Fruit fly (Drosophila melanogaster): ENCODE measurements around the gene wdb.

The wdb gene

dm6 chr3R:27555853-27556252 is 26.2 kb downstream of the wdb start:
- TF ChIP-seq EcR (GFP tag; optimal IDR thresholded peaks at IDR 0.05), result no peak
- TF ChIP-seq Pif1A (GFP tag; optimal IDR thresholded peaks at IDR 0.05), result no peak
- TF ChIP-seq CG32121 (GFP tag; IDR thresholded peaks at IDR 0.05), result no peak
- TF ChIP-seq CG8159 (tag; optimal IDR thresholded peaks at IDR 0.05), result no peak
- no peak for TF ChIP-seq CG13204 (GFP tag; optimal IDR thresholded peaks at IDR 0.05)
- TF ChIP-seq CG14655 (GFP tag; optimal IDR thresholded peaks at IDR 0.05), result no peak
- no peak for TF ChIP-seq CG8301 (tag; optimal IDR thresholded peaks at IDR 0.05)
- no peak for TF ChIP-seq gl (tag; optimal IDR thresholded peaks at IDR 0.05)
- no peak for TF ChIP-seq Ets98B (GFP tag; IDR thresholded peaks at IDR 0.05)
- TF ChIP-seq fd96Ca (GFP tag; IDR thresholded peaks at IDR 0.05), result no peak
- no peak for TF ChIP-seq Pif1B (GFP tag; optimal IDR thresholded peaks at IDR 0.05)

dm6 chr3R:27554964-27555363 is 27.1 kb downstream of the wdb start:
- peak; percentile 88 for TF ChIP-seq fd96Ca (GFP tag; IDR thresholded peaks at IDR 0.05)
- TF ChIP-seq Pif1B (GFP tag; optimal IDR thresholded peaks at IDR 0.05), result peak; percentile 66
- TF ChIP-seq CG14655 (GFP tag; optimal IDR thresholded peaks at IDR 0.05), result peak; percentile 88
- TF ChIP-seq CG12605 (GFP tag; IDR thresholded peaks at IDR 0.05), result peak; percentile 87
- peak; percentile 37 for TF ChIP-seq CG8159 (tag; optimal IDR thresholded peaks at IDR 0.05)
- peak; percentile 41; the same call in 1 of the 2 replicates for TF ChIP-seq rn (GFP tag; IDR thresholded peaks at IDR 0.05)
- TF ChIP-seq Ets98B (GFP tag; IDR thresholded peaks at IDR 0.05), result peak; percentile 91
- no peak for TF ChIP-seq CG13204 (GFP tag; optimal IDR thresholded peaks at IDR 0.05)
- TF ChIP-seq CG4496 (GFP tag; IDR thresholded peaks at IDR 0.05), result peak; percentile 90
- peak; percentile 74 for TF ChIP-seq Pif1A (GFP tag; optimal IDR thresholded peaks at IDR 0.05)
- TF ChIP-seq CG34367 (tag; optimal IDR thresholded peaks at IDR 0.05), result peak; percentile 17
- TF ChIP-seq CG9948 (tag; optimal IDR thresholded peaks at IDR 0.05), result peak; percentile 63
- no peak for TF ChIP-seq D1 (tag; optimal IDR thresholded peaks at IDR 0.05)
- TF ChIP-seq gl (tag; optimal IDR thresholded peaks at IDR 0.05), result no peak
- TF ChIP-seq CG32121 (GFP tag; IDR thresholded peaks at IDR 0.05), result peak; percentile 93
- TF ChIP-seq CG17806 (tag; optimal IDR thresholded peaks at IDR 0.05), result peak; percentile 53
- no peak for TF ChIP-seq EcR (GFP tag; optimal IDR thresholded peaks at IDR 0.05)
- TF ChIP-seq CG8301 (tag; optimal IDR thresholded peaks at IDR 0.05), result peak; percentile 88
- peak; percentile 70 for TF ChIP-seq CG10348 (GFP tag; IDR thresholded peaks at IDR 0.05)
- TF ChIP-seq CG15710 (tag; optimal IDR thresholded peaks at IDR 0.05), result peak; percentile 40
- TF ChIP-seq Snoo (tag; optimal IDR thresholded peaks at IDR 0.05), result no peak

dm6 chr3R:27553921-27554320 is 28.1 kb downstream of the wdb start:
- TF ChIP-seq CG10348 (GFP tag; IDR thresholded peaks at IDR 0.05) (no peak), CG12605 (GFP tag; IDR thresholded peaks at IDR 0.05) (peak; percentile 82), CG8159 (tag; optimal IDR thresholded peaks at IDR 0.05) (peak; percentile 81), fd96Ca (GFP tag; IDR thresholded peaks at IDR 0.05) (peak; percentile 56; the same call in 1 of the 3 replicates), CG32121 (GFP tag; IDR thresholded peaks at IDR 0.05) (peak; percentile 86), Pif1B (GFP tag; optimal IDR thresholded peaks at IDR 0.05) (peak; percentile 72), CG34367 (tag; optimal IDR thresholded peaks at IDR 0.05) (peak; percentile 65), rn (GFP tag; IDR thresholded peaks at IDR 0.05) (peak; percentile 48; the same call in 1 of the 2 replicates), CG9948 (tag; optimal IDR thresholded peaks at IDR 0.05) (peak; percentile 70), CG4496 (GFP tag; IDR thresholded peaks at IDR 0.05) (peak; percentile 89), Ets98B (GFP tag; IDR thresholded peaks at IDR 0.05) (peak; percentile 88), CG13204 (GFP tag; optimal IDR thresholded peaks at IDR 0.05) (no peak), Pif1A (GFP tag; optimal IDR thresholded peaks at IDR 0.05) (peak; percentile 82), D1 (tag; optimal IDR thresholded peaks at IDR 0.05) (no peak), CG14655 (GFP tag; optimal IDR thresholded peaks at IDR 0.05) (no peak), EcR (GFP tag; optimal IDR thresholded peaks at IDR 0.05) (no peak), CG17806 (tag; optimal IDR thresholded peaks at IDR 0.05) (peak; percentile 71), CG8301 (tag; optimal IDR thresholded peaks at IDR 0.05) (peak; percentile 81), CG15710 (tag; optimal IDR thresholded peaks at IDR 0.05) (peak; percentile 73), Snoo (tag; optimal IDR thresholded peaks at IDR 0.05) (peak; percentile 83), gl (tag; optimal IDR thresholded peaks at IDR 0.05) (peak; percentile 10)

dm6 chr3R:27553379-27553778 is 28.7 kb downstream of the wdb start:
- TF ChIP-seq EcR (GFP tag; optimal IDR thresholded peaks at IDR 0.05) (no peak), CG14655 (GFP tag; optimal IDR thresholded peaks at IDR 0.05) (no peak), CG10348 (GFP tag; IDR thresholded peaks at IDR 0.05) (no peak), CG15710 (tag; optimal IDR thresholded peaks at IDR 0.05) (no peak), CG8301 (tag; optimal IDR thresholded peaks at IDR 0.05) (no peak), CG8159 (tag; optimal IDR thresholded peaks at IDR 0.05) (no peak)

dm6 chr3R:27552710-27553109 is 29.3 kb downstream of the wdb start:
- TF ChIP-seq Snoo (tag; optimal IDR thresholded peaks at IDR 0.05) (no peak), CG13204 (GFP tag; optimal IDR thresholded peaks at IDR 0.05) (no peak), CG15710 (tag; optimal IDR thresholded peaks at IDR 0.05) (no peak), CG17806 (tag; optimal IDR thresholded peaks at IDR 0.05) (no peak), CG12605 (GFP tag; IDR thresholded peaks at IDR 0.05) (no peak), rn (GFP tag; IDR thresholded peaks at IDR 0.05) (no peak), EcR (GFP tag; optimal IDR thresholded peaks at IDR 0.05) (no peak), Ets98B (GFP tag; IDR thresholded peaks at IDR 0.05) (no peak), CG34367 (tag; optimal IDR thresholded peaks at IDR 0.05) (no peak)

dm6 chr3R:27547378-27547949 is 34.6 kb downstream of the wdb start:
- TF ChIP-seq CG13204 (GFP tag; optimal IDR thresholded peaks at IDR 0.05), result no peak
- no peak for TF ChIP-seq Snoo (tag; optimal IDR thresholded peaks at IDR 0.05)
- TF ChIP-seq Pif1A (GFP tag; optimal IDR thresholded peaks at IDR 0.05), result no peak
- no peak for TF ChIP-seq fd96Ca (GFP tag; IDR thresholded peaks at IDR 0.05)
- TF ChIP-seq CG14655 (GFP tag; optimal IDR thresholded peaks at IDR 0.05), result no peak
- no peak for TF ChIP-seq CG32121 (GFP tag; IDR thresholded peaks at IDR 0.05)
- TF ChIP-seq rn (GFP tag; IDR thresholded peaks at IDR 0.05), result no peak
- no peak for TF ChIP-seq CG12605 (GFP tag; IDR thresholded peaks at IDR 0.05)
- TF ChIP-seq Pif1B (GFP tag; optimal IDR thresholded peaks at IDR 0.05), result no peak
- no peak for TF ChIP-seq CG10348 (GFP tag; IDR thresholded peaks at IDR 0.05)
- TF ChIP-seq CG8301 (tag; optimal IDR thresholded peaks at IDR 0.05), result no peak
- no peak for TF ChIP-seq D1 (tag; optimal IDR thresholded peaks at IDR 0.05)
- TF ChIP-seq CG34367 (tag; optimal IDR thresholded peaks at IDR 0.05), result no peak
- no peak for TF ChIP-seq CG8159 (tag; optimal IDR thresholded peaks at IDR 0.05)

Measured in whole organism, pupa.